Fruit fly (Drosophila melanogaster): ENCODE measurements around the gene CG13996.

- TF ChIP-seq gl (tag; optimal IDR thresholded peaks at IDR 0.05), result no peak
- TF ChIP-seq rn (GFP tag; IDR thresholded peaks at IDR 0.05), result no peak
- TF ChIP-seq CG12605 (GFP tag; IDR thresholded peaks at IDR 0.05), result no peak
Measured at dm6 chr2L:5979957-5980861, 40.4 kb upstream of the CG13996 start.

Data from whole organism, pupa.